Worm (Caenorhabditis elegans): ENCODE results near the gene dnj-20.

The dnj-20 gene

ce11 chrII:9646928-9647838 lies 23.2 kb upstream of the dnj-20 start, which contains the start of gene sqv-8 (continued):
- TF ChIP-seq hsf-1 (GFP tag; IDR thresholded peaks at IDR 0.05) (no peak), cebp-1 (GFP tag; IDR thresholded peaks at IDR 0.05) (no peak), cebp-1 (tag; optimal IDR thresholded peaks at IDR 0.05) (peak; percentile 77), F55B11.4 (tag; optimal IDR thresholded peaks at IDR 0.05; ENCODE audit: borderline replicate concordance, insufficient read depth) (no peak), atf-7 (tag; optimal IDR thresholded peaks at IDR 0.05) (no peak), F49E8.2 (tag; optimal IDR thresholded peaks at IDR 0.05; ENCODE audit: insufficient read depth) (peak; percentile 11), efl-1 (GFP tag; optimal IDR thresholded peaks at IDR 0.05) (peak; percentile 41), D2030.7 (GFP tag; IDR thresholded peaks at IDR 0.05) (peak; percentile 62; the same call in 1 of the 2 replicates), let-607 (tag; optimal IDR thresholded peaks at IDR 0.05) (peak; percentile 37 to 43), lin-54 (GFP tag; optimal IDR thresholded peaks at IDR 0.05) (peak; percentile 80), nfya-2 (GFP tag; IDR thresholded peaks at IDR 0.05) (no peak), hrde-1 (tag; optimal IDR thresholded peaks at IDR 0.05; ENCODE audit: borderline replicate concordance) (no peak), unc-62 (GFP tag; optimal IDR thresholded peaks at IDR 0.05) (peak; percentile 28), ztf-22 (GFP tag; optimal IDR thresholded peaks at IDR 0.05) (no peak), attf-5 (GFP tag; optimal IDR thresholded peaks at IDR 0.05) (peak; percentile 20), ceh-91 (GFP tag; IDR thresholded peaks at IDR 0.05) (peak; percentile 27; the same call in 1 of the 2 replicates)

- peak; percentile 18 for TF ChIP-seq gei-17 (GFP tag; optimal IDR thresholded peaks at IDR 0.05)
- TF ChIP-seq lin-40 (tag; optimal IDR thresholded peaks at IDR 0.05), result peak; percentile 66
- peak; percentile 45 for TF ChIP-seq chd-7 (tag; optimal IDR thresholded peaks at IDR 0.05)
- no peak for TF ChIP-seq ztf-3 (GFP tag; optimal IDR thresholded peaks at IDR 0.05)
- peak; percentile 41 for TF ChIP-seq nhr-80 (tag; optimal IDR thresholded peaks at IDR 0.05)
- TF ChIP-seq attf-5 (GFP tag; optimal IDR thresholded peaks at IDR 0.05), result peak; percentile 67
- no peak for TF ChIP-seq F55B11.4 (tag; optimal IDR thresholded peaks at IDR 0.05; ENCODE audit: borderline replicate concordance, insufficient read depth)
- peak; percentile 7 for TF ChIP-seq unc-62 (GFP tag; optimal IDR thresholded peaks at IDR 0.05)
- TF ChIP-seq lin-54 (GFP tag; optimal IDR thresholded peaks at IDR 0.05), result peak; percentile 37
- no peak for TF ChIP-seq madf-8 (GFP tag; conservative IDR thresholded peaks at IDR 0.05)
- TF ChIP-seq hmg-1.2 (GFP tag; IDR thresholded peaks at IDR 0.05), result peak; percentile 78
- TF ChIP-seq B0336.3 (GFP tag; IDR thresholded peaks at IDR 0.05), result peak; percentile 16; the same call in 1 of the 2 replicates
- peak; percentile 68; the same call in 1 of the 2 replicates for TF ChIP-seq lin-26 (GFP tag; IDR thresholded peaks at IDR 0.05)
- TF ChIP-seq let-526 (GFP tag; IDR thresholded peaks at IDR 0.05), result no peak
- TF ChIP-seq lin-35 (GFP tag; optimal IDR thresholded peaks at IDR 0.05), result peak in 1 of 3 experiments; percentile 51
- TF ChIP-seq somi-1 (GFP tag; optimal IDR thresholded peaks at IDR 0.05), result peak; percentile 48
- peak; percentile 64; the same call in 1 of the 2 replicates for TF ChIP-seq nfyb-1 (GFP tag; IDR thresholded peaks at IDR 0.05)
- peak; percentile 21; the same call in 1 of the 2 replicates for TF ChIP-seq pbrm-1 (GFP tag; IDR thresholded peaks at IDR 0.05)
- TF ChIP-seq dox-1 (GFP tag; IDR thresholded peaks at IDR 0.05), result peak; percentile 58; the same call in 1 of the 2 replicates
- TF ChIP-seq egrh-3 (GFP tag; IDR thresholded peaks at IDR 0.05), result peak; percentile 46; the same call in 1 of the 2 replicates
- peak; percentile 61 for TF ChIP-seq K12H6.12 (tag; optimal IDR thresholded peaks at IDR 0.05)
- 0 out of 2 replicates have a peak, but pooled peaks have one; percentile 31 for TF ChIP-seq sea-2 (GFP tag; IDR thresholded peaks at IDR 0.05)
- TF ChIP-seq nhr-120 (GFP tag; IDR thresholded peaks at IDR 0.05), result no peak
- TF ChIP-seq fkh-3 (tag; optimal IDR thresholded peaks at IDR 0.05), result no peak
- no peak for TF ChIP-seq F39B2.1 (GFP tag; IDR thresholded peaks at IDR 0.05)
- TF ChIP-seq cebp-1 (GFP tag; IDR thresholded peaks at IDR 0.05), result no peak
- TF ChIP-seq cebp-1 (tag; optimal IDR thresholded peaks at IDR 0.05), result peak; percentile 64
- peak; percentile 10 for TF ChIP-seq nhr-27 (tag; optimal IDR thresholded peaks at IDR 0.05)
- TF ChIP-seq mcd-1 (GFP tag; IDR thresholded peaks at IDR 0.05), result peak; percentile 60
- TF ChIP-seq ztf-25 (GFP tag; IDR thresholded peaks at IDR 0.05), result no peak
- no peak for TF ChIP-seq F23B12.7 (tag; optimal IDR thresholded peaks at IDR 0.05; ENCODE audit: insufficient read depth)
- TF ChIP-seq K11D2.4 (GFP tag; IDR thresholded peaks at IDR 0.05), result 0 out of 2 replicates have a peak, but pooled peaks have one; percentile 42
- TF ChIP-seq zfh-2 (GFP tag; conservative IDR thresholded peaks at IDR 0.05), result peak; percentile 91
Measured at ce11 chrII:9646122-9646555, 22.2 kb upstream of the dnj-20 start.
